Fruit fly (Drosophila melanogaster): ENCODE results near the gene CG34307.

dm6 chr3R:11882506-11882953, 14.9 kb upstream of the CG34307 start, which contains the start of the genes CG6962 and CG31368:
- no peak for TF ChIP-seq dsx (GFP tag; optimal IDR thresholded peaks at IDR 0.05; ENCODE audit: poor library complexity, severe bottlenecking)
- TF ChIP-seq CG31627 (GFP tag; optimal IDR thresholded peaks at IDR 0.05), result peak; percentile 77
- peak; percentile 39 for TF ChIP-seq CG6792 (GFP tag; optimal IDR thresholded peaks at IDR 0.05)

All from whole organism, prepupa.